Fruit fly (Drosophila melanogaster): ENCODE measurements around the gene Brd.

Gene Brd

DNA sequence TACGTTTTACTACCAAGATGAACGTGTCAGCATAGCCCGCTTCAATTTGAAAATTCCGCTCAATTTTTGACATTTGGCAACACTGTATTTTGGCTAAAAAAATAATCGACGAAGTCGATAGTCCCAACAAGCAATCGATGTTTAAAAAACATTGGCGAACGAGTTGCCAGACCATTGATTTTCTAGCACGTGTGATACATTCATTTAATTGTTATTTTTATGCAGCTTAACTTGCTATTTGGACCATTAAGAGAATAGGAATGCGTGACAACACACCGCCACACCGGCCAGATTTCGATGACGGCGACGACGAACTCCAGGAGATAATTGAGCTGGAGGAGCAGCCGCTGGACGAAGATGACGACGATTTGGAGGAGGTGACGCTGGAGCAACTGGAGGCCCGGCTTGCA lies 10.2 kb downstream of the Brd start, which contains the start of gene CG5114 (continued):
- TF ChIP-seq CG13296 (GFP tag; optimal IDR thresholded peaks at IDR 0.05) (peak; percentile 32), CG14014 (GFP tag; IDR thresholded peaks at IDR 0.05) (no peak), D19A (tag; optimal IDR thresholded peaks at IDR 0.05) (no peak), CG1529 (GFP tag; optimal IDR thresholded peaks at IDR 0.05) (no peak), Dfd (GFP tag; optimal IDR thresholded peaks at IDR 0.05) (no peak), CG7357 (GFP tag; IDR thresholded peaks at IDR 0.05) (no peak), otp (GFP tag; IDR thresholded peaks at IDR 0.05) (no peak), CG32532 (GFP tag; IDR thresholded peaks at IDR 0.05) (peak; percentile 6), CG2202 (tag; optimal IDR thresholded peaks at IDR 0.05) (no peak), trh (GFP tag; optimal IDR thresholded peaks at IDR 0.05) (no peak), CG7963 (GFP tag; IDR thresholded peaks at IDR 0.05; ENCODE audit: partially characterized antibody) (peak; percentile 82), CG14050 (GFP tag; IDR thresholded peaks at IDR 0.05) (0 out of 3 replicates have a peak, but pooled peaks have one; percentile 17), CG7839 (tag; optimal IDR thresholded peaks at IDR 0.05) (peak; percentile 2), Bgb (GFP tag; IDR thresholded peaks at IDR 0.05; ENCODE audit: partially characterized antibody) (peak; percentile 94), chn (GFP tag; optimal IDR thresholded peaks at IDR 0.05) (no peak), CG17829 (tag; optimal IDR thresholded peaks at IDR 0.05) (peak; percentile 65), ab (GFP tag; optimal IDR thresholded peaks at IDR 0.05) (peak; percentile 19), zfh2 (GFP tag; optimal IDR thresholded peaks at IDR 0.05) (peak; percentile 6), Hey (tag; optimal IDR thresholded peaks at IDR 0.05) (no peak), seq (GFP tag; IDR thresholded peaks at IDR 0.05) (no peak), crol (GFP tag; IDR thresholded peaks at IDR 0.05) (no peak), tap (tag; optimal IDR thresholded peaks at IDR 0.05) (no peak), CG8359 (GFP tag; optimal IDR thresholded peaks at IDR 0.05; ENCODE audit: borderline replicate concordance) (no peak), CG10321 (GFP tag; IDR thresholded peaks at IDR 0.05) (no peak), fd64A (GFP tag; optimal IDR thresholded peaks at IDR 0.05) (no peak), Deaf1 (tag; optimal IDR thresholded peaks at IDR 0.05) (no peak), pros (GFP tag; optimal IDR thresholded peaks at IDR 0.05) (no peak), CG9609 (GFP tag; optimal IDR thresholded peaks at IDR 0.05) (peak; percentile 41), caup (GFP tag; optimal IDR thresholded peaks at IDR 0.05; ENCODE audit: severe bottlenecking) (peak; percentile 37), row (GFP tag; IDR thresholded peaks at IDR 0.05) (peak; percentile 55), CG3838 (GFP tag; optimal IDR thresholded peaks at IDR 0.05) (no peak), CG8765 (GFP tag; IDR thresholded peaks at IDR 0.05) (no peak), Poxn (GFP tag; IDR thresholded peaks at IDR 0.05) (no peak), CG43689 (GFP tag; IDR thresholded peaks at IDR 0.05) (no peak), CG10654 (GFP tag; optimal IDR thresholded peaks at IDR 0.05) (no peak), pan (optimal IDR thresholded peaks at IDR 0.05) (no peak), pan (GFP tag; optimal IDR thresholded peaks at IDR 0.05 in 1 of 2, IDR thresholded peaks at IDR 0.05 in 1 of 2) (peak in 1 of 2 experiments; percentile 53), CG8089 (GFP tag; optimal IDR thresholded peaks at IDR 0.05) (no peak), Nf-YA (GFP tag; IDR thresholded peaks at IDR 0.05) (no peak), sim (GFP tag; IDR thresholded peaks at IDR 0.05) (no peak), sc (optimal IDR thresholded peaks at IDR 0.05) (no peak), sc (GFP tag; optimal IDR thresholded peaks at IDR 0.05) (no peak), klu (GFP tag; IDR thresholded peaks at IDR 0.05) (no peak), pb (GFP tag; optimal IDR thresholded peaks at IDR 0.05) (no peak), eyg (GFP tag; optimal IDR thresholded peaks at IDR 0.05) (peak; percentile 19), maf-S (GFP tag; optimal IDR thresholded peaks at IDR 0.05) (peak; percentile 25), CG11456 (GFP tag; IDR thresholded peaks at IDR 0.05) (no peak), zen (tag; optimal IDR thresholded peaks at IDR 0.05) (peak; percentile 65), Gug (GFP tag; IDR thresholded peaks at IDR 0.05) (no peak), CG2875 (GFP tag; optimal IDR thresholded peaks at IDR 0.05) (no peak), CG12942 (GFP tag; optimal IDR thresholded peaks at IDR 0.05) (no peak), hbn (GFP tag; IDR thresholded peaks at IDR 0.05; ENCODE audit: partially characterized antibody) (peak; percentile 93), CG31441 (GFP tag; IDR thresholded peaks at IDR 0.05) (no peak)
